Worm (Caenorhabditis elegans) whole organism, L1 larva: ENCODE results near the gene sng-1.

ENCODE experiments used
- ceh-88 ChIP-seq: fragments of 200-800 bp; sonication (Bioruptor generic); IDR thresholded peaks from 2 replicates; pipeline ENCODE4 v1.3.6; 2022; ENCODE audit warnings: missing genetic modification characterization, missing compliant biosample characterization
- elt-2 ChIP-seq: sonication (generic microtip); optimal IDR thresholded peaks from 2 replicates; lab custom pipeline; 2016; ENCODE audit warnings: missing genetic modification characterization, mild to moderate bottlenecking, inconsistent platforms, missing compliant biosample characterization, missing genetic modification reagents
- fos-1 ChIP-seq: fragments of 150-350 bp; optimal IDR thresholded peaks from 2 replicates; lab custom pipeline; 2014; ENCODE audit warnings: missing biosample characterization, missing genetic modification characterization
- nhr-11 ChIP-seq: fragments of 150-350 bp; optimal IDR thresholded peaks from 2 replicates; lab custom pipeline; 2014; ENCODE audit warnings: missing biosample characterization, missing genetic modification characterization
- nhr-237 ChIP-seq: fragments of 150-350 bp; optimal IDR thresholded peaks from 2 replicates; lab custom pipeline; 2014; ENCODE audit warnings: missing biosample characterization, missing genetic modification characterization
- pqm-1 ChIP-seq: sonication (generic microtip); optimal IDR thresholded peaks from 3 replicates; lab custom pipeline; 2017; ENCODE audit warnings: missing biosample characterization, missing genetic modification characterization
- rnt-1 ChIP-seq: sonication (generic microtip); optimal IDR thresholded peaks from 2 replicates; lab custom pipeline; 2016; ENCODE audit warnings: mild to moderate bottlenecking, missing genetic modification characterization, moderate library complexity, missing compliant biosample characterization
- vab-15 ChIP-seq: sonication (generic microtip); optimal IDR thresholded peaks from 2 replicates; lab custom pipeline; 2017; ENCODE audit warnings: missing genotype, mild to moderate bottlenecking, missing genetic modification characterization, missing compliant biosample characterization
- ztf-11 ChIP-seq, 2 experiments: sonication (generic microtip); optimal IDR thresholded peaks; 2 replicates each; lab custom pipeline; 2016 to 2017; ENCODE audit warnings: missing genetic modification characterization in 2 of 2, missing biosample characterization in 1 of 2, missing compliant biosample characterization in 1 of 2
- ztf-4 ChIP-seq: fragments of 150-350 bp; optimal IDR thresholded peaks from 2 replicates; lab custom pipeline; 2014; ENCODE audit warnings: missing biosample characterization, missing genetic modification characterization

DNA sequence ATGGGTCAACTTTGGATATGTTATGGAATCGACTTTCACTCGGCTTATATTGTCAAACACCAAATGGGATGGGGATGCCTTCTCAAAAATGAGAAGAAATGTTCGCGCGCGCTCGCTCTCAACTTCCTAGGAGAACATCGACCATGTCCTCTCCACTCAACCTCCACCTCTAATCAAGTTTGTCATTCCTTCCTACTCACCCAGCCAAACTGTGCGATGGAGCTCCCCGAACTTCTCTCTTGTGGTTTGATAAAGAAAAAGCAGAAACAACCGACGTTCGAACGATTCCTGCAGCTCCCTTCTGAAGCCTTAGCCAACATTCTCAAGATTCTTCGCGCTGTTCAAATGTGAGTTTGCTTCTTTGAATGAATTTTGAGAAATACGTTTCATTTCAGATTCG, 14.2 kb upstream of the sng-1 start:
- no peak for TF ChIP-seq ztf-4 (tag; lab: Kevin White, UChicago)
- TF ChIP-seq nhr-11 (tag; lab: Kevin White, UChicago), result no peak
- no peak for TF ChIP-seq vab-15
- no peak for TF ChIP-seq fos-1
- TF ChIP-seq ztf-11 (tag; optimal IDR thresholded peaks at IDR 0.05; lab: Kevin White, UChicago), result no peak
- TF ChIP-seq rnt-1 (tag; lab: Kevin White, UChicago), result no peak
- TF ChIP-seq ceh-88 (GFP tag; lab: Robert Waterston, UW), result no peak
- no peak for TF ChIP-seq pqm-1
- no peak for TF ChIP-seq nhr-237
- TF ChIP-seq elt-2 (tag; lab: Kevin White, UChicago), result no peak
